Worm (Caenorhabditis elegans) whole organism, dauer: ENCODE measurements around the gene C56G2.5.

Experiments
- unc-62 ChIP-seq: sonication (generic microtip); optimal IDR thresholded peaks from 2 replicates; lab custom pipeline; 2017; ENCODE audit warnings: missing biosample characterization, missing genetic modification reagents, missing genetic modification characterization

C56G2.5 gene

ce11 chrIII:6324139-6324538 lies at the start of gene C56G2.5:
Gene C56G2.5 (minus strand): TSS chrIII:6324239.
- no peak for TF ChIP-seq unc-62

DNA sequence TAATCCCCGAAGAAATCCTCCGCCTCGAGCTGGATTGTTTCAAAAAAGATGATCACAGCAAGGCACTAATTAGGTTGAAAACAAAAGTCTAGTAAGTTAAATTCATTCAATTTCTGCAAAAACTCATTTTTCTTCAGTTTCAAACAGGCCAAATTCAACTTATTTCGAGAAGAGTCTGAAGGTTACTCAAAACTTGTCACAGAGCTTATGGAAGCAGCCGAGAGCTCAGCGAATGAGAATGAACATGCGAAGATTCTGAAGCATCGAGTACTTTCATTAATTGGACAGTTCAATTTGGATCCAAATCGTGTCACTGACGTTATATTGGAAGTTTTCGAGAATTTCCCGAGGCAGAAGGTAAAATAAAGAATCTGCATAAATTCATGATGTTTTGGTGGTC lies 44.5 kb upstream of the C56G2.5 start:
- TF ChIP-seq unc-62: no peak

ce11 chrIII:6367712-6368111 lies 43.7 kb upstream of the C56G2.5 start, which contains the start of the genes C56G2.15 and thoc-2:
Gene C56G2.15 (minus strand): TSS chrIII:6367899.
Gene thoc-2 (plus strand): TSS chrIII:6368042.
- TF ChIP-seq unc-62: no peak

DNA sequence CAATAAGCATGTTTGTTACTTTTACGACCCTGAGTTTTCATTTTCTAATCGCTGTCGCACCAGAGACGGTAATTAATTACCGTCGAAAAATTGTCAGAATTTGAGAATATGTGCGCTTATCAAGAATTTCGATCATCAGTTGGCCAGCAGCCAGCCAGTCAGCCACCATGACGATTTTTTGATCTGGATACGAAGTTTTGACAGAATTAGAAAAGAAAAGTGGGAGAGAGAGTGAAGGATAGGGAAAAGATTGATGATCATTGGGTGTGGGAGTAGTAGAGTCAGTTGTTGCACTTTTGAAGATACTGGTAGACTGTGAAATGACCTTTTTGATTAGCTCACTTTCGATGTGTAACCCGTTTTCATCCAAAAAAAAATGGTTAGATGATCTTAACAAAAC lies 40.4 kb upstream of the C56G2.5 start:
- TF ChIP-seq unc-62: no peak

ce11 chrIII:6362323-6362922 lies 38.4 kb upstream of the C56G2.5 start:
- TF ChIP-seq unc-62: no peak

- TF ChIP-seq unc-62: no peak
Observed at ce11 chrIII:6361560-6361959, 37.5 kb upstream of the C56G2.5 start.

DNA sequence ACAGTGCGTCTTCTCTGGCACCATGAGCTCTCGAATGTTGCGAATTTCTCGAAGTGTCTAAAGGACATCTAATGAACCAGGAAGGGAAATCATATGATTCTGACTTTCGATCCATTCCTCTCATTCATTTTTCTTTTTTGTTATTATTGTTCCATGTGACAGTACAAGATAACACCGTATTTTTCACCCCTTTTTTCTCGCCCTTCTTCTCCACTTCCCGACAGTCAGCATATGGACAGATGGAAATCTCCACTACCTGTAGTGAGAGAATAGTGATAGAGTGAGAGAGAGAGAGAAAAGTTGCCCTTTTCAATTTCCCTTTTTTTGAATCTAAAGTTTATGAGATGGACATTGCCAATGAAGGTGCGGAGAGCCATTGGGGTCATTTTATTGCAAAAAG lies 36.8 kb upstream of the C56G2.5 start:
- TF ChIP-seq unc-62: no peak

ce11 chrIII:6360114-6360513 lies 36.1 kb upstream of the C56G2.5 start:
- TF ChIP-seq unc-62: no peak

DNA sequence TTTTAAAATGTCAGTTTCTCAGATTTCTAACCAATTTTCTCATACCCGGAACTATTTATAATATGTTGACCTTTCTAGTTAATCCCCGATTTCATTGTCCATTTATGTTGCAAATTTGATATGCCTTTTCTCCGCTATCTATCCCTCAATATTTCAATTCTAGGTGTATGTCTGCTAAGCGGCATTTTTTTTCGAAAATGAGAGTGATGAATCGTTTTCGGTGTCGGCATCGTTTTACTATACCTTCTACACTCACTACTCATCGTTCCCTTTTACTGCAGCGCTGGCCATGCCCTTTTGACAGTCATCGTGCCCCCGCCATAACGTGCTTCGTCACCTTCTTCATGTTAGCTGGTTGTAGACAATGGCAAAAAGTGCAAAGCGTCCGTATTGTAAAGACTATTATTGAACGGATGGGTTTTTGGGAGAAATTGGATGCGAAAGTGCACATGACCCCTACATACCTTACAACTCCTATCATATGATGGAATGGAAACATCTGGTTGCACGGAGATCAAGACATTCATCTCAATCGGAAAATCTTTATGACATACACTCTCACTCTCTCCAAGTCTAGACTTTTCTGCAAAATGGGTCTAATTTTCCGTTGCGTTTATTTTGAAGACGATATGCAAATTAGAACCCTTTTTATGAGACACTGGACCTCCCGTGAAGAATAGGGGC lies 35.3 kb upstream of the C56G2.5 start:
- no peak for TF ChIP-seq unc-62

ce11 chrIII:6358704-6359103 lies 34.7 kb upstream of the C56G2.5 start:
- no peak for TF ChIP-seq unc-62

ce11 chrIII:6356764-6357163 lies 32.7 kb upstream of the C56G2.5 start:
- TF ChIP-seq unc-62: no peak

DNA sequence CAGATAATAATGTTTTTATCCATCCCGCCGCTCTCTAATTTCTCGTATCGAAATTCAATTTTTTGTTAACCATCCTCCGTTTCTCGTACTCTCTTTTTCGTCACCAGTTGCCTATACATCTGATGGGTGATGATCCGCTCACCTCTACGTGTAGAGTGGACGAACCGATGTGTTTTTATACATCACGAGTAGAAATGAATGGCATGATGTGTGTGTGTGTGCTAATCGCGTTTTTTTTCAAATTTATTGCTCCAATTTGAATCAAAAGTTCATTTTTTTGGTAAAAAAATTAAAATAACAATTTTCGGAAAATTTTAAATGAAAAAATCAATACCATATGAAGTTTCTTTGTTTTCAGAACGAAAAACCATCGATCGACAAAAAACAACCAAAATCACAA lies 32.0 kb upstream of the C56G2.5 start:
- TF ChIP-seq unc-62: no peak

DNA sequence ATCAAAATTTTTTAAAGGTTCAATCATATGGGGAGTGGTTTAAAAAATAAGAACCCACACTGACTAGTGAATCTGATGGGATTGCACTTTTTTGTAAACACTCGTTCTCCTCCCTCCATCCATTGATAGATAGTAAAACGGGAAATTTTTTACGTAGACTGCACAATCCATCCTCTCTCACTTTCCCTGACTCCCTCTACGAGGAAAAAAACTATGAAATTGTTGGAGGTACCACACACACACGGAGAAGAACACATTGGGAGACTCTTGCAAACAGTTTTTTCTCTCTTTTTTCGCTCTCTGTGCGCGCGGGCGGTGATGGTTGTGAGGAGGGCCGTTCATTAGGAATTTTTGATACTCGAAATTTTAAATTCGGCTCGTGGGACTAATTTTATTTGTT lies 31.3 kb upstream of the C56G2.5 start:
- TF ChIP-seq unc-62: no peak

ce11 chrIII:6353084-6353483 lies 29.0 kb upstream of the C56G2.5 start, which contains the start of gene akap-1:
Gene akap-1 (plus strand): TSS chrIII:6353384.
- TF ChIP-seq unc-62: no peak

- TF ChIP-seq unc-62: no peak
Observed at ce11 chrIII:6352459-6352858, 28.4 kb upstream of the C56G2.5 start.

ce11 chrIII:6351438-6351837 lies 27.4 kb upstream of the C56G2.5 start:
- TF ChIP-seq unc-62: no peak

DNA sequence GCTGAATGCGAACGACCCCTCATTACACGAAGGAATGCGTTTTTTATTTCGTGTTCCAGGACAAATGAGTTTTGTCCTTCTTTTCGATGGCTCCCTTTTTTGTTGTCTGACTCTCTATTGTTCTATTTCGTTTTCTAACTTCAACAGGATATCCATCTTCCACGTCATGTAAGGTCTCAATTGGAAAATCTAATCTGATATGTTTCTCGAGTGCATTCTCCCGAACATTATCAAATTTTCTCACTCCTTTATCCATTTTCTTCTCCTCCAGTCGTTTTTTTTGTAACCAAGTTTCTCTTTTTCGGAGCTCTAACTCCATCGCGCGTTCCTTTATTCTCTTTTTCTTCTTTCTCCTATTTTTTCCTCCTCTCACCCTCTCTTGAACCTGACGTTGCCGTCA lies 26.4 kb upstream of the C56G2.5 start:
- no peak for TF ChIP-seq unc-62

DNA sequence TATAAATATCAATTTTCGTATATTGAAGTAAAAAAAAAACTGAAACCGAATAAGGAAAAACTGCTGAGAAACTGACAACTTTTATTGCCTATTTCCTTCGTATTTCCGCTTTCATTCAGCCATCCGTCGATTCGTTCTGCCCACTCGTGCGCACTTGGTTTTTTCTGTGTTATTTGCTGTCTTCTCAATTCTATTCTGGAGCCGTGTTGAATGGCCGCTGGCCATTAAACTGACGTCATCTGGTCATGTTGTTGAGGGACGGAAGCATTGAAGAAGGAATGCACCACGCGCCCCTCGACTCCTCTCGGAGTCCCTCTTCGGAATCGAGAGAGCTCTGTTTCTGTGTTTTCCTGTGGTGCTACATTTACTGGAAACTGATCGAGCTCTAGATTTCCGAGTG lies 24.5 kb upstream of the C56G2.5 start:
- no peak for TF ChIP-seq unc-62
